Worm (Caenorhabditis elegans) whole organism, L4 larva: ENCODE results near the gene lin-24.

Experiments used
- ceh-20 ChIP-seq: fragments of 200-800 bp; sonication (Bioruptor generic); IDR thresholded peaks from 2 replicates; pipeline ENCODE4 v1.3.6; 2022; ENCODE audit warnings: missing genetic modification reagents, missing genetic modification characterization, missing compliant biosample characterization
- ceh-82 ChIP-seq: sonication (generic microtip); optimal IDR thresholded peaks from 2 replicates; lab custom pipeline; 2017; ENCODE audit warnings: missing biosample characterization, missing genetic modification characterization
- ces-1 ChIP-seq: fragments of 150-350 bp; sonication (generic microtip); optimal IDR thresholded peaks from 4 replicates; lab custom pipeline; 2014; ENCODE audit warnings: missing biosample characterization, missing genetic modification reagents, missing genetic modification characterization
- fkh-10 ChIP-seq: fragments of 150-350 bp; optimal IDR thresholded peaks from 2 replicates; lab custom pipeline; 2014; ENCODE audit warnings: missing biosample characterization, missing genetic modification reagents, missing genetic modification characterization
- hmg-1.1 ChIP-seq: fragments of 200-800 bp; sonication (Bioruptor generic); IDR thresholded peaks from 2 replicates; pipeline ENCODE4 v1.3.6; 2022; ENCODE audit warnings: missing genetic modification reagents, missing genetic modification characterization, missing compliant biosample characterization
- mdl-1 ChIP-seq, 2 experiments: fragments of 150-350 bp in 1 of 2; sonication (generic microtip) in 1 of 2; optimal IDR thresholded peaks; 2 replicates each; lab custom pipeline; 2014 to 2017; ENCODE audit warnings: missing biosample characterization in 2 of 2, missing genetic modification characterization in 2 of 2
- mep-1 ChIP-seq: fragments of 150-350 bp; sonication (generic microtip); optimal IDR thresholded peaks from 3 replicates; lab custom pipeline; 2014; ENCODE audit warnings: missing biosample characterization, missing genetic modification characterization
- nhr-237 ChIP-seq: sonication (generic microtip); optimal IDR thresholded peaks from 2 replicates; lab custom pipeline; 2017; ENCODE audit warnings: missing biosample characterization, missing genetic modification characterization
- nhr-28 ChIP-seq: fragments of 150-350 bp; optimal IDR thresholded peaks from 2 replicates; lab custom pipeline; 2014; ENCODE audit warnings: missing biosample characterization, missing genetic modification characterization
- pha-4 ChIP-seq, 2 experiments: fragments of 150-350 bp in 1 of 2; fragments of 200-800 bp in 1 of 2; sonication (Bioruptor generic) in 1 of 2; IDR thresholded peaks in 1 of 2; optimal IDR thresholded peaks in 1 of 2; 2 replicates each; pipeline versions ENCODE4 v1.3.6 to Lab custom; 2014 to 2022; ENCODE audit warnings: missing genetic modification characterization in 2 of 2, missing genetic modification reagents in 2 of 2, missing biosample characterization in 1 of 2, missing compliant biosample characterization in 1 of 2
- skn-1 ChIP-seq: fragments of 150-350 bp; optimal IDR thresholded peaks from 2 replicates; lab custom pipeline; 2014; ENCODE audit warnings: missing biosample characterization, missing genetic modification characterization
- zfp-2 ChIP-seq: sonication (generic microtip); optimal IDR thresholded peaks from 2 replicates; lab custom pipeline; 2016; ENCODE audit warnings: mild to moderate bottlenecking, missing genetic modification characterization, missing compliant biosample characterization
- ztf-11 ChIP-seq: fragments of 150-350 bp; optimal IDR thresholded peaks from 2 replicates; lab custom pipeline; 2014; ENCODE audit warnings: missing biosample characterization, missing genetic modification characterization

DNA sequence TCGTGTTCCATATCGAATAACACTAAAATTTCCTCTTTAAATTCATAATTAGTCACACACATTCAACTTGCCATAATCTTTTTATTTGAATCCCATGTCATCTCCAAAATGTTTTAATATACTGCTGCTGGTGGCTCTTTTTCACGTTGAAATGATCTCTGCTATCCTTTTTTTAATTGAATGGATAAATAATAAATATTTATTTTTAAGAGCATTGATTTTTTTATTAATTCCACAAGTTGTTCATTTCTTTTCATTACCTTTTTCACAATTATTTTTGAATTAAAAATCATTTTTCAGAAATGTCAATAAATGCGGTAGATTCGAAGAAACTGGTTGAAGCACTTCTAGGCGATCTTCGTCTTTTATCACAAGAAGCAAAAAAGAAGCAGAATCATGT lies 32.8 kb upstream of the lin-24 start, which contains the start of gene mon-2:
- no peak for TF ChIP-seq nhr-237 (tag; lab: Kevin White, UChicago)
- no peak for TF ChIP-seq zfp-2 (tag; lab: Kevin White, UChicago)
- TF ChIP-seq pha-4 (GFP tag; IDR thresholded peaks at IDR 0.05; lab: Robert Waterston, UW): no peak
- no peak for TF ChIP-seq pha-4 (tag; optimal IDR thresholded peaks at IDR 0.05; lab: Kevin White, UChicago)
- no peak for TF ChIP-seq hmg-1.1
- no peak for TF ChIP-seq nhr-28 (tag; lab: Kevin White, UChicago)
- no peak for TF ChIP-seq ceh-82
- TF ChIP-seq mdl-1 (tag; optimal IDR thresholded peaks at IDR 0.05; lab: Kevin White, UChicago): no peak
- TF ChIP-seq fkh-10 (GFP tag; lab: Kevin White, UChicago): no peak
- TF ChIP-seq skn-1 (tag; lab: Kevin White, UChicago): no peak
- TF ChIP-seq mep-1: no peak
- no peak for TF ChIP-seq ztf-11 (tag; lab: Kevin White, UChicago)
- TF ChIP-seq ces-1 (GFP tag; lab: Kevin White, UChicago): no peak
- TF ChIP-seq ceh-20 (GFP tag; lab: Robert Waterston, UW): no peak
